ENCODE assay signal across 4 fruit fly cellular contexts in the genomic region with DNA sequence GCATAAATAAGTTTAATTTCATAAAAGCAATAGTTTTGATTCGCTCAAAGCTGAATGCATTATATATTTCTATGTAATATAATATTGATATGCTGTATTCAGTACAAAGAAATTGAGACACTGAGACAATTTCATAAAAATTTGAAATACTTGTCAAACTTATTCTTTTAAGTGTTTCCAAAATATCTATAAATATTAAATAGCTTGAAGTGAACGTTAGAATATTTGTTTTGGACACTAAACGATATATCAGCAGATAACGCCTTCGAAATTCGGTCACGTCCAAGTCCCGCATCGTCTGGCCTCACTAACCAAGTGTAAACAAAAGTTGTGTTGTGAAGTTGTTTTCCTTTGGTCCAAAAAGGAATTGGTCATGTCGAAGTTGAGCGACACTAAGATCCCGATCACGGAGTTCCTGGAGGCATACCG.
TF ChIP-seq lines count a peak whose summit lies in the region.

No protein-coding gene starts in this region.

- TF ChIP-seq CTCF in whole organism, embryonic (GFP tag; optimal IDR thresholded peaks at IDR 0.05; lab: Kevin White, UChicago), result no peak

TF ChIP-seq in whole organism, adult, 20 proteins besides CTCF, POLR2A, EP300 and RAD21:
- TF ChIP-seq CG7101 (tag; optimal IDR thresholded peaks at IDR 0.05; lab: Kevin White, UChicago) (no peak), Mnt (GFP tag; optimal IDR thresholded peaks at IDR 0.05; lab: Kevin White, UChicago) (peak; percentile 14)

TF ChIP-seq in whole organism, embryonic, 481 proteins besides CTCF, POLR2A, EP300 and RAD21 (continues in another document):
- TF ChIP-seq Fer1 (GFP tag; optimal IDR thresholded peaks at IDR 0.05; lab: Kevin White, UChicago), result no peak
- no peak for TF ChIP-seq knrl (GFP tag; IDR thresholded peaks at IDR 0.05; lab: Robert Waterston, UW; ENCODE audit: partially characterized antibody)
- TF ChIP-seq CG4707 (GFP tag; optimal IDR thresholded peaks at IDR 0.05; lab: Kevin White, UChicago), result no peak
- no peak for TF ChIP-seq CG12659 (GFP tag; optimal IDR thresholded peaks at IDR 0.05; lab: Kevin White, UChicago)
- TF ChIP-seq Adf1 (GFP tag; IDR thresholded peaks at IDR 0.05; lab: Robert Waterston, UW), result no peak
- peak; percentile 72 for TF ChIP-seq CG14710 (tag; optimal IDR thresholded peaks at IDR 0.05; lab: Kevin White, UChicago)
- TF ChIP-seq hb (GFP tag; IDR thresholded peaks at IDR 0.05; lab: Robert Waterston, UW; ENCODE audit: partially characterized antibody), result no peak
- no peak for TF ChIP-seq HLH54F (GFP tag; optimal IDR thresholded peaks at IDR 0.05; lab: Kevin White, UChicago)
- TF ChIP-seq CG9797 (GFP tag; optimal IDR thresholded peaks at IDR 0.05; lab: Kevin White, UChicago), result peak; percentile 42
- TF ChIP-seq CG15601 (tag; optimal IDR thresholded peaks at IDR 0.05; lab: Kevin White, UChicago), result peak; percentile 7
- no peak for TF ChIP-seq CG6791 (GFP tag; IDR thresholded peaks at IDR 0.05; lab: Robert Waterston, UW; ENCODE audit: partially characterized antibody)
- TF ChIP-seq tgo (GFP tag; IDR thresholded peaks at IDR 0.05; lab: Robert Waterston, UW), result no peak
- TF ChIP-seq CG11504 (tag; optimal IDR thresholded peaks at IDR 0.05; lab: Kevin White, UChicago), result no peak
- TF ChIP-seq ci (GFP tag; IDR thresholded peaks at IDR 0.05; lab: Robert Waterston, UW), result no peak
- TF ChIP-seq CG32772 (GFP tag; IDR thresholded peaks at IDR 0.05; lab: Robert Waterston, UW), result no peak
- no peak for TF ChIP-seq Atf-2 (GFP tag; optimal IDR thresholded peaks at IDR 0.05; lab: Kevin White, UChicago)
- peak; percentile 21 for TF ChIP-seq Sin3A (optimal IDR thresholded peaks at IDR 0.05; lab: Kevin White, UChicago)
- TF ChIP-seq Mes4 (GFP tag; optimal IDR thresholded peaks at IDR 0.05; lab: Kevin White, UChicago), result no peak
- no peak for TF ChIP-seq pita (GFP tag; optimal IDR thresholded peaks at IDR 0.05; lab: Kevin White, UChicago)
- no peak for TF ChIP-seq ranshi (GFP tag; IDR thresholded peaks at IDR 0.05; lab: Robert Waterston, UW)
- TF ChIP-seq CG1792 (GFP tag; optimal IDR thresholded peaks at IDR 0.05; lab: Kevin White, UChicago), result no peak
- TF ChIP-seq CG13624 (GFP tag; optimal IDR thresholded peaks at IDR 0.05; lab: Kevin White, UChicago), result no peak
- TF ChIP-seq gro (GFP tag; optimal IDR thresholded peaks at IDR 0.05; lab: Kevin White, UChicago), result no peak
- no peak for TF ChIP-seq fd64A (GFP tag; optimal IDR thresholded peaks at IDR 0.05; lab: Kevin White, UChicago)
- peak; percentile 7 for TF ChIP-seq CG10267 (tag; optimal IDR thresholded peaks at IDR 0.05; lab: Kevin White, UChicago)
- TF ChIP-seq Hr39 (optimal IDR thresholded peaks at IDR 0.05; lab: Kevin White, UChicago), result no peak
- TF ChIP-seq B-H2 (GFP tag; optimal IDR thresholded peaks at IDR 0.05; lab: Kevin White, UChicago), result no peak
- no peak for TF ChIP-seq CG6854 (GFP tag; optimal IDR thresholded peaks at IDR 0.05; lab: Kevin White, UChicago)
- TF ChIP-seq ara (GFP tag; IDR thresholded peaks at IDR 0.05; lab: Robert Waterston, UW), result no peak

TF ChIP-seq in whole organism, prepupa, 60 proteins besides CTCF, POLR2A, EP300 and RAD21:
- TF ChIP-seq cyc (GFP tag; optimal IDR thresholded peaks at IDR 0.05; lab: Kevin White, UChicago) (no peak), CG6163 (GFP tag; IDR thresholded peaks at IDR 0.05; lab: Robert Waterston, UW) (no peak), CG8319 (GFP tag; optimal IDR thresholded peaks at IDR 0.05; lab: Kevin White, UChicago) (no peak), Eip78C (GFP tag; lab: Kevin White, UChicago) (peak; percentile 43), Lpt (GFP tag; optimal IDR thresholded peaks at IDR 0.05; lab: Kevin White, UChicago) (no peak), achi (GFP tag; optimal IDR thresholded peaks at IDR 0.05; lab: Kevin White, UChicago) (no peak), fkh (GFP tag; optimal IDR thresholded peaks at IDR 0.05; lab: Kevin White, UChicago) (peak; percentile 74), CG6854 (GFP tag; optimal IDR thresholded peaks at IDR 0.05; lab: Kevin White, UChicago) (no peak), Eip75B (GFP tag; optimal IDR thresholded peaks at IDR 0.05; lab: Kevin White, UChicago) (no peak), CG32006 (GFP tag; optimal IDR thresholded peaks at IDR 0.05; lab: Kevin White, UChicago) (no peak), CG10669 (GFP tag; optimal IDR thresholded peaks at IDR 0.05; lab: Kevin White, UChicago) (no peak), CG15336 (GFP tag; IDR thresholded peaks at IDR 0.05; lab: Robert Waterston, UW) (no peak), svp (GFP tag; lab: Kevin White, UChicago) (peak; percentile 48)

TF ChIP-seq in whole organism, wandering third instar larva, 38 proteins besides CTCF, POLR2A, EP300 and RAD21:
- TF ChIP-seq CG32264 (GFP tag; optimal IDR thresholded peaks at IDR 0.05; lab: Kevin White, UChicago), result no peak
- TF ChIP-seq Sp1 (GFP tag; optimal IDR thresholded peaks at IDR 0.05; lab: Kevin White, UChicago), result no peak
- TF ChIP-seq h (GFP tag; optimal IDR thresholded peaks at IDR 0.05; lab: Kevin White, UChicago), result no peak
- no peak for TF ChIP-seq pan (optimal IDR thresholded peaks at IDR 0.05; lab: Kevin White, UChicago)
- peak; percentile 68 for TF ChIP-seq Myc (optimal IDR thresholded peaks at IDR 0.05; lab: Kevin White, UChicago)
- no peak for TF ChIP-seq N (GFP tag; optimal IDR thresholded peaks at IDR 0.05; lab: Kevin White, UChicago)
